Worm (Caenorhabditis elegans) whole organism, mixed stage, embryonic: ENCODE results near the gene dgk-2.

Experiments
- ces-1 ChIP-seq: fragments of 150-350 bp; optimal IDR thresholded peaks from 2 replicates; lab custom pipeline; 2014; ENCODE audit warnings: missing biosample characterization, missing genetic modification reagents, missing genetic modification characterization
- drap-1 ChIP-seq: fragments of 200-800 bp; sonication (Bioruptor generic); optimal IDR thresholded peaks from 3 replicates; lab custom pipeline; 2018; ENCODE audit warnings: mild to moderate bottlenecking, missing genetic modification characterization, missing compliant biosample characterization
- elt-3 ChIP-seq: fragments of 150-350 bp; optimal IDR thresholded peaks from 2 replicates; lab custom pipeline; 2014; ENCODE audit warnings: missing biosample characterization, missing genetic modification characterization
- lin-13 ChIP-seq: fragments of 150-350 bp; optimal IDR thresholded peaks from 2 replicates; lab custom pipeline; 2014; ENCODE audit warnings: missing biosample characterization, missing genetic modification characterization
- lin-32 ChIP-seq: fragments of 200-800 bp; sonication (Bioruptor generic); optimal IDR thresholded peaks from 2 replicates; lab custom pipeline; 2018; ENCODE audit warnings: mild to moderate bottlenecking, missing genetic modification characterization, missing compliant biosample characterization
- nhr-237 ChIP-seq: fragments of 150-350 bp; optimal IDR thresholded peaks from 2 replicates; lab custom pipeline; 2014; ENCODE audit warnings: missing biosample characterization, missing genetic modification characterization
- nhr-28 ChIP-seq: fragments of 150-350 bp; optimal IDR thresholded peaks from 2 replicates; lab custom pipeline; 2014; ENCODE audit warnings: missing biosample characterization, missing genetic modification characterization
- nhr-76 ChIP-seq: sonication (generic microtip); optimal IDR thresholded peaks from 2 replicates; lab custom pipeline; 2017; ENCODE audit warnings: missing biosample characterization, missing genetic modification characterization
- pha-4 ChIP-seq: fragments of 150-350 bp; optimal IDR thresholded peaks from 2 replicates; lab custom pipeline; 2018; ENCODE audit warnings: missing biosample characterization, missing genetic modification reagents, missing genetic modification characterization
- snpc-4 ChIP-seq: fragments of 150-350 bp; optimal IDR thresholded peaks from 2 replicates; lab custom pipeline; 2014; ENCODE audit warnings: missing biosample characterization, missing genetic modification characterization
- sptf-1 ChIP-seq: sonication (generic microtip); optimal IDR thresholded peaks from 2 replicates; lab custom pipeline; 2017; ENCODE audit warnings: mild to moderate bottlenecking, missing genetic modification characterization, moderate library complexity, missing compliant biosample characterization
- unc-120 ChIP-seq: sonication (generic microtip); optimal IDR thresholded peaks from 2 replicates; lab custom pipeline; 2017; ENCODE audit warnings: missing genetic modification characterization, missing compliant biosample characterization; ENCODE audit not compliant: poor library complexity, severe bottlenecking
- unc-62 ChIP-seq: fragments of 150-350 bp; optimal IDR thresholded peaks from 2 replicates; lab custom pipeline; 2014; ENCODE audit warnings: missing biosample characterization, missing genetic modification reagents, missing genetic modification characterization
- ztf-11 ChIP-seq: fragments of 150-350 bp; optimal IDR thresholded peaks from 2 replicates; lab custom pipeline; 2014; ENCODE audit warnings: missing biosample characterization, missing genetic modification characterization

DNA sequence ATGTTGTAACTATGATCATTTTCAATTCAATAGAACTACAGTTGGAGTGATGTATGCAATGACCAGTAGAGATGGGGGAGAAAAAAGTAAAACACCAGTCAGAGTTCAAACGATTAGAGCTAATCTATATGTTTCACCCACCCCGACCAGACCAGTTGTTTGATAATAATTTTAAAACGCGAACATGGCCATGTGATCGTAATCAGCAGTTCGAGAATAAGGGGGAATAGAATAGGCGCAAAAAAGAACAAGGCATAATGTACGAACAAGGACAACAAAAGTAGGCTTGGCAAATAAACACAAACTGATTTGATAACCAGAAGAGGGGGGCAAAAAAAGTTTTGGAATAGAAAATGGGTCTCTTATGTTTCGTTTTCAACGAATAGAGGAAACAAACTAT is 6.1 kb downstream of the dgk-2 start:
- TF ChIP-seq pha-4 (tag; lab: Kevin White, UChicago) (no peak), drap-1 (GFP tag; lab: Kevin White, UChicago) (no peak), ztf-11 (no peak), unc-62 (GFP tag; lab: Kevin White, UChicago) (no peak), nhr-237 (tag; lab: Kevin White, UChicago) (no peak), snpc-4 (no peak), lin-13 (tag; lab: Kevin White, UChicago) (no peak), nhr-76 (no peak), lin-32 (GFP tag; lab: Kevin White, UChicago) (no peak), nhr-28 (tag; lab: Kevin White, UChicago) (no peak), elt-3 (tag; lab: Kevin White, UChicago) (no peak), unc-120 (tag; lab: Kevin White, UChicago) (no peak), ces-1 (GFP tag; lab: Kevin White, UChicago) (no peak), sptf-1 (no peak)
